Fruit fly (Drosophila melanogaster) whole organism, pupa: Measurements from ENCODE around the gene Gr64e.

ENCODE experiments used
- CG10348 ChIP-seq: fragments of 200-800 bp; sonication (Bioruptor generic); IDR thresholded peaks from 2 replicates; pipeline ENCODE4 v1.3.6; 2022; ENCODE audit warnings: missing biosample characterization, missing genetic modification characterization
- CG12605 ChIP-seq: fragments of 200-800 bp; sonication (Bioruptor generic); IDR thresholded peaks from 2 replicates; pipeline ENCODE4 v1.3.6; 2022; ENCODE audit warnings: missing biosample characterization, missing genetic modification characterization
- CG13204 ChIP-seq: fragments of 200-800 bp; sonication (Bioruptor generic); optimal IDR thresholded peaks from 2 replicates; lab custom pipeline; 2018; ENCODE audit warnings: missing biosample characterization, mild to moderate bottlenecking, missing genetic modification characterization, moderate library complexity
- CG14655 ChIP-seq: fragments of 200-800 bp; sonication (Bioruptor generic); optimal IDR thresholded peaks from 3 replicates; lab custom pipeline; 2017; ENCODE audit warnings: mild to moderate bottlenecking, missing biosample characterization, missing genetic modification reagents, missing genetic modification characterization
- CG15710 ChIP-seq: fragments of 200-800 bp; sonication (Bioruptor generic); optimal IDR thresholded peaks from 2 replicates; lab custom pipeline; 2018; ENCODE audit warnings: missing biosample characterization, mild to moderate bottlenecking, missing genetic modification characterization, moderate library complexity
- CG17806 ChIP-seq: fragments of 200-800 bp; sonication (Bioruptor generic); optimal IDR thresholded peaks from 2 replicates; lab custom pipeline; 2018; ENCODE audit warnings: missing biosample characterization, mild to moderate bottlenecking, missing genetic modification characterization, moderate library complexity
- CG32121 ChIP-seq: fragments of 200-800 bp; sonication (Bioruptor generic); IDR thresholded peaks from 2 replicates; pipeline ENCODE4 v1.3.6; 2022; ENCODE audit warnings: missing biosample characterization, missing genetic modification characterization
- CG34367 ChIP-seq: fragments of 200-800 bp; sonication (Bioruptor generic); optimal IDR thresholded peaks from 2 replicates; lab custom pipeline; 2018; ENCODE audit warnings: missing biosample characterization, mild to moderate bottlenecking, missing genetic modification characterization
- CG4496 ChIP-seq: fragments of 200-800 bp; sonication (Bioruptor generic); IDR thresholded peaks from 3 replicates; pipeline ENCODE4 v1.3.6; 2022; ENCODE audit warnings: missing biosample characterization, missing genetic modification characterization
- CG8159 ChIP-seq: fragments of 200-800 bp; sonication (Bioruptor generic); optimal IDR thresholded peaks from 3 replicates; lab custom pipeline; 2018; ENCODE audit warnings: missing biosample characterization, mild to moderate bottlenecking, missing genetic modification characterization, moderate library complexity
- CG9948 ChIP-seq: fragments of 200-800 bp; sonication (Bioruptor generic); optimal IDR thresholded peaks from 2 replicates; lab custom pipeline; 2018; ENCODE audit warnings: missing biosample characterization, mild to moderate bottlenecking, missing genetic modification characterization, moderate library complexity
- D1 ChIP-seq: fragments of 200-800 bp; sonication (Bioruptor generic); optimal IDR thresholded peaks from 2 replicates; lab custom pipeline; 2018; ENCODE audit warnings: missing biosample characterization, mild to moderate bottlenecking, missing genetic modification characterization, moderate library complexity
- EcR ChIP-seq: fragments of 200-800 bp; sonication (Bioruptor generic); optimal IDR thresholded peaks from 3 replicates; lab custom pipeline; 2019; ENCODE audit warnings: missing biosample characterization, missing genetic modification characterization, mild to moderate bottlenecking, moderate library complexity, missing genetic modification reagents
- Ets98B ChIP-seq: fragments of 200-800 bp; sonication (Bioruptor generic); IDR thresholded peaks from 2 replicates; pipeline ENCODE4 v1.3.6; 2022; ENCODE audit warnings: missing biosample characterization, missing genetic modification characterization
- Pif1B ChIP-seq: fragments of 200-800 bp; sonication (Bioruptor generic); optimal IDR thresholded peaks from 3 replicates; lab custom pipeline; 2016; ENCODE audit warnings: missing biosample characterization, missing genetic modification characterization
- Snoo ChIP-seq: fragments of 200-800 bp; sonication (Bioruptor generic); optimal IDR thresholded peaks from 3 replicates; lab custom pipeline; 2017; ENCODE audit warnings: missing biosample characterization, mild to moderate bottlenecking, missing genetic modification characterization, inconsistent platforms
- fd96Ca ChIP-seq: fragments of 200-800 bp; sonication (Bioruptor generic); IDR thresholded peaks from 3 replicates; pipeline ENCODE4 v1.3.6; 2022; ENCODE audit warnings: missing biosample characterization, missing genetic modification characterization
- gl ChIP-seq: fragments of 200-800 bp; sonication (Bioruptor generic); optimal IDR thresholded peaks from 2 replicates; lab custom pipeline; 2018; ENCODE audit warnings: missing biosample characterization, mild to moderate bottlenecking, missing genetic modification characterization
- rn ChIP-seq: fragments of 200-800 bp; sonication (Bioruptor generic); IDR thresholded peaks from 2 replicates; pipeline ENCODE4 v1.3.6; 2022; ENCODE audit warnings: missing biosample characterization, missing genetic modification characterization

Gr64e gene

DNA sequence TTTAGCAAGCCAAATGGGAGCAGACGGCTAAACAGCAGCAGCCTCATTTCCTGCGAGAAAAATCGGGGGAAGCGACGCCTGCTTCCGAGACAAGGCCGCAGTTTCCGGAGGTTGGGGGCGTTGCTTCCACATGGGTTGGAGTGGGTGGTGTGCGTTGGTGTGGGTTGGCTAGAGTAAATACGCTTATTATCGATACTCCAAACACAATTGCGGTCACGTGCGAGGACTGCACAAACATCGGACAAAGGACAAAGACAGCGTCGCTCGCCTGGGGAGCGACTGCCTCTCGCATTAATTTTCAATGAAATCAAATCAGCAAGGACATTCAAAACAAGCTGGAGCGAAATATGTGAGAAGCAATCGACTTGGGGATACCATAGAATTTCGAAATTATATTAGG, 49.3 kb downstream of the Gr64e start:
- TF ChIP-seq CG15710 (tag; lab: Kevin White, UChicago) (no peak), D1 (tag; lab: Kevin White, UChicago) (no peak), CG12605 (GFP tag; lab: Robert Waterston, UW) (no peak), fd96Ca (GFP tag; lab: Robert Waterston, UW) (no peak), EcR (GFP tag; lab: Kevin White, UChicago) (no peak), Pif1B (no peak), CG34367 (no peak), gl (tag; lab: Kevin White, UChicago) (no peak), CG17806 (no peak), Snoo (no peak), CG14655 (GFP tag; lab: Kevin White, UChicago) (no peak)
- TF ChIP-seq, all 21 proteins: peak for 0

DNA sequence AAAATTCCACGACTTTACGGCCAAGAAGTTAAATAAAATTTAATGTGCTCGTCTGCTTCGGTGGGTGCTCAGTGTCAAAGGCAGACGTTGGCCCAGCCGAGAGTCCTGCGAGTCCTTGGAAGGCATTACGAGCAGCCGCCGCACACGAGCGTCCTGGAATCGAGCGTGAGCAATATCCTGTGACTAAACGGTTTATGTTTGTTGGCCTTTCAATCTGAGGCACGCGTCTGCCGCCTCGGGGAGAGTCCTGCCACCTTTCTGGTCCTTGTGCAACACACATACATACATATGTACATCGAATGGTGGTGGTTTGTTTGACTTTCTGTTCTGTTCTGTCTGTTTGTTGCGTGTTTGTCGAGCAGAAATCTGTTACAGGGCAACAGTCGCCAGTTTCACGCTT, 51.5 kb downstream of the Gr64e start:
- no peak for TF ChIP-seq CG34367
- TF ChIP-seq CG14655 (GFP tag; lab: Kevin White, UChicago), result no peak
- TF ChIP-seq CG12605 (GFP tag; lab: Robert Waterston, UW), result no peak
- TF ChIP-seq CG32121 (GFP tag; lab: Robert Waterston, UW), result no peak
- no peak for TF ChIP-seq fd96Ca (GFP tag; lab: Robert Waterston, UW)
- TF ChIP-seq CG15710 (tag; lab: Kevin White, UChicago), result no peak
- TF ChIP-seq CG10348, result no peak
- no peak for TF ChIP-seq CG8159 (tag; lab: Kevin White, UChicago)
- TF ChIP-seq EcR (GFP tag; lab: Kevin White, UChicago), result no peak
- no peak for TF ChIP-seq CG13204 (GFP tag; lab: Kevin White, UChicago)
- TF ChIP-seq Ets98B, result no peak
- no peak for TF ChIP-seq CG9948 (tag; lab: Kevin White, UChicago)
- TF ChIP-seq CG4496 (GFP tag; lab: Robert Waterston, UW), result no peak
- TF ChIP-seq D1 (tag; lab: Kevin White, UChicago), result no peak
- TF ChIP-seq CG17806, result no peak
- no peak for TF ChIP-seq rn
- TF ChIP-seq Snoo, result no peak
